Fruit fly (Drosophila melanogaster): ENCODE data around the gene Cpr78E.
A peak's percentile ranks its signal among the peaks of the same experiment; 100 is the strongest.

Gene Cpr78E

DNA sequence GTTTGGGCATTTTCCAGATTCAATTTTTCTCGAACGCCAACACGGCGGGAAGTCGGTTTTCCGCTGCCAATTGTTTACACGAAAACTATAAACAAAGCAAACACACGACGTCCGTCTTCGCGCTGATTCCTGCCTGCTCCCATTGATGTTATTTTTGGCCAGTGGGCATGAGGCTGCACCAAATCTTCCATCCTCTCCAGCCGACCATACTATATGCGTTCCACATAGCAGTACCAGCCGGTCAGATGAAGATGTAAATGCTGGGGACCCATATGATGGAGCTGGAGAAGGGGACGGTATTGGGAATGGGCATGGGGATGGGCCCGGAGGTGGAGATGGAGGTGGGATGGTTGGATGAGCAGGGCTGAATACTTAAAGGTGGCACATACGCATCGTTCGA, 750 bp upstream of the Cpr78E start:
- TF ChIP-seq EcR (GFP tag; optimal IDR thresholded peaks at IDR 0.05) (no peak), pan (optimal IDR thresholded peaks at IDR 0.05) (no peak), psq (optimal IDR thresholded peaks at IDR 0.05) (no peak), Dll (optimal IDR thresholded peaks at IDR 0.05) (no peak), CG8478 (optimal IDR thresholded peaks at IDR 0.05) (no peak), usp (GFP tag; optimal IDR thresholded peaks at IDR 0.05) (no peak)

DNA sequence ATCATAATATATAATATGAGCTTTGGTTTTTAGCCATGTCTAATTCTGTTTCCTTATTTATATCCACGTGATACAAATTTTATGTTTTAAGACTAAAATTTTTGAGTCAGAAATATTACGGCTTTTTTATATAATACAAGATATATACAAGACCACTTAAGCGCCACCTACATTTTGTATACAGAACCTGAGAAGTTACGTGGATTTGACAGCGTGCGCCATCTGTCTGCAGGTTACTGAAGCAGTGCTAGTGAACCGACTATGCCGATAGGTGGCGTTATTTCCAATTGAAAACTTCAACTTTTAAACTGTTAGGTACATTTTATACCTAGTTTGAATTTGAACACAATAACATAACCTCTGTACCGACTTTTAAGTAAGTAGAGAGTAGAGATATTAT, 14.0 kb downstream of the Cpr78E start:
- TF ChIP-seq EcR (GFP tag; optimal IDR thresholded peaks at IDR 0.05) (no peak), Dll (optimal IDR thresholded peaks at IDR 0.05) (no peak), usp (GFP tag; optimal IDR thresholded peaks at IDR 0.05) (no peak), CG8478 (optimal IDR thresholded peaks at IDR 0.05) (no peak), pan (optimal IDR thresholded peaks at IDR 0.05) (no peak), psq (optimal IDR thresholded peaks at IDR 0.05) (no peak)

DNA sequence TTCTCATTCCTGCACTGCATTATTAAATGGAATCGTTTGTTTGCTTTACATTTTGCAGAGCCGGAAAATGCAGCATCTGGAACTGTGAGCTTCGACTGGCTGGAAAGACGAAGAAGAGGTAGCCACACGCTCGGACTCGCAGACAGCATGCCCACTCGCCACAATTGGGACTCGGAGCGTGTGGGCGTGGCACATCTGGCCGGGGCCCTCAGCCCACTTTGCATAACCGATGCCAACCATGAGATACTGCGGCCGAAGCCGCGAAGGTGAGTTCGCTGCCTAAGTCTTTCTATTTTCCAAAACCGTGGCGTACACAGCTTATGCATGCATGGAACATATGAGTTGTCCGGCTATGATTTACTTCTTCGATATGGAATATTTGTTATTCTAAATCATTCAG, 14.7 kb downstream of the Cpr78E start:
- no peak for TF ChIP-seq Dll (optimal IDR thresholded peaks at IDR 0.05)
- TF ChIP-seq CG8478 (optimal IDR thresholded peaks at IDR 0.05): no peak
- no peak for TF ChIP-seq EcR (GFP tag; optimal IDR thresholded peaks at IDR 0.05)
- TF ChIP-seq usp (GFP tag; optimal IDR thresholded peaks at IDR 0.05): no peak
- no peak for TF ChIP-seq psq (optimal IDR thresholded peaks at IDR 0.05)
- TF ChIP-seq pan (optimal IDR thresholded peaks at IDR 0.05): no peak

DNA sequence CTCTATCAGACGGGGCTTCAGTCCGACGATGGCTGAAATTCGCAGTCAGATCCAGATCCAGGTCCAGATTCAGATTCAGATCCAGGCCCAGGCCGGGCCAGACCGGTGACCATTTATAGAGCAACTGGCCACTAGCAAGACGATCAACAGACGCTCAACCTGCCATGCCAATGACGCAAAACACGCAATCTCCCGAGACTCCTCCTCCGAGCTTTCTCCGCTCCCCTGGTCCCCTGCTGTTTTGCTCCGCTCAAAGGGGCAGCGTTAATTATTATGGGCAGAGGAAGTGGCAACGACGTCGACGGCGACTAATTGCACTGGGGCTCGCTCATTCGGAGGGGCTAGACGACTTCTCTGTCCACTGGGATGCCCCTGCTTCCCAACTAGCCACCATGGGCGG, 15.4 kb downstream of the Cpr78E start:
- no peak for TF ChIP-seq pan (optimal IDR thresholded peaks at IDR 0.05)
- TF ChIP-seq CG8478 (optimal IDR thresholded peaks at IDR 0.05): no peak
- no peak for TF ChIP-seq psq (optimal IDR thresholded peaks at IDR 0.05)
- no peak for TF ChIP-seq usp (GFP tag; optimal IDR thresholded peaks at IDR 0.05)
- no peak for TF ChIP-seq EcR (GFP tag; optimal IDR thresholded peaks at IDR 0.05)
- no peak for TF ChIP-seq Dll (optimal IDR thresholded peaks at IDR 0.05)

DNA sequence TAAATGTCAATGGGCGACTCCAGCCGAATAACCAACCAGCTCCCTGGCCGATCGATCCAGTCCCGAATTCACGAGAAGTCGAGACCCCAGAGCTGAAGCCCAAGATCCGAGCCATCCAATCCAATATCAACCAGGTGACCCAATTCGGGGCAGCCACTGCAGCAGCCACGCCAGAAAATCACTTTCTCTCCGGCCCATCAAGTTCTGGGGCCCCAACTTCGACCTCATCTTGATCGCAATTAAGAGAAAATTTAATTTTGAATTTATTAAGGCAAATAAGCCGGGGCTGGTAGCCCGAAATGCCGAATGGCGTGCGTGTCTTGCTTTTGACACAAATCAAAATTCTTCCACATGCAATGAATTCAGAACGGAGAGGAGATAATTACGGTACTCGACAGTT, 18.9 kb downstream of the Cpr78E start:
- TF ChIP-seq CG8478 (optimal IDR thresholded peaks at IDR 0.05) (no peak), Dll (optimal IDR thresholded peaks at IDR 0.05) (no peak), usp (GFP tag; optimal IDR thresholded peaks at IDR 0.05) (no peak), psq (optimal IDR thresholded peaks at IDR 0.05) (no peak), EcR (GFP tag; optimal IDR thresholded peaks at IDR 0.05) (no peak), pan (optimal IDR thresholded peaks at IDR 0.05) (no peak)

DNA sequence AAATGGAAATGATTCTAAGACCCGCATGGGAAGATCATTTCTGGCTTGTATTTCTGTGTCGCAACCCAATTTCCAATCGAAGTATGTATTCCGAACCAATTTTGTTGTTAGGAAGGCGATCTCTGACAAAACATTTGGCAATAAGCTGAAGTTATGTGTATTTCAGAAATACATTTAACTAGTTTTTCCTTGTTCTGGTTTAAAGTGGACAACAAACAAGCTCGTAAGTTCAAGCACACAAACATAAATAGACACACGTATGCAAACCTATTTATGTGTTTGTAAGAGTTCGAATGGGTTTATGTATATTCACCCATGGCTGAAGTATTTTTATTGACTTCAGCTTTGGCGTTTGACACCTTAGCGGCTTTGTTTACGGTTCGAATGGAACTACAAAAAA, 20.9 kb downstream of the Cpr78E start:
- TF ChIP-seq pan (optimal IDR thresholded peaks at IDR 0.05) (no peak), EcR (GFP tag; optimal IDR thresholded peaks at IDR 0.05) (no peak), usp (GFP tag; optimal IDR thresholded peaks at IDR 0.05) (no peak), Dll (optimal IDR thresholded peaks at IDR 0.05) (no peak), CG8478 (optimal IDR thresholded peaks at IDR 0.05) (no peak), psq (optimal IDR thresholded peaks at IDR 0.05) (no peak)

DNA sequence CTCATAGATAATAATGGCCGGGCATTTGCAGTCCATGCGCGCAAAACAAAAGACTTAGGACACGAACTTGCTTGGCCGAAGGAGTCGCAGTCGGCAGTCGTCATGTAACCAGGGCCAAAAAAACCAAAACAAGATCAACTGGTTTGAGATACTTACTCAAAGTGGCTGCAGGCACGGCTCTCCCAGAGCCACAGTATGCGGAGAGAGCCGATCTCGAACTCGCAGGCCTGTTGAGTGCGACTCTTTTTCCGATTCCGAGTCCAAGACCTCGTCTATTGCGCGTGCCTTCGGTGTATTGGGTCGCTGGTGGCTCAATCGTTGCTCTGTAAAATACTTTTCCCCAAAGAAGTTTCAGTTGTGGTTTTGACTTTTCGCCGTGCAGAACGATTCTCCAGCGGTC, 22.2 kb downstream of the Cpr78E start, which contains the start of gene CG43980:
TSS of gene CG43980 (plus strand) at position 352 of the 400 bp plus-strand sequence.
- TF ChIP-seq CG8478 (optimal IDR thresholded peaks at IDR 0.05) (no peak), Dll (optimal IDR thresholded peaks at IDR 0.05) (no peak), psq (optimal IDR thresholded peaks at IDR 0.05) (no peak), EcR (GFP tag; optimal IDR thresholded peaks at IDR 0.05) (no peak), usp (GFP tag; optimal IDR thresholded peaks at IDR 0.05) (no peak), pan (optimal IDR thresholded peaks at IDR 0.05) (no peak)

DNA sequence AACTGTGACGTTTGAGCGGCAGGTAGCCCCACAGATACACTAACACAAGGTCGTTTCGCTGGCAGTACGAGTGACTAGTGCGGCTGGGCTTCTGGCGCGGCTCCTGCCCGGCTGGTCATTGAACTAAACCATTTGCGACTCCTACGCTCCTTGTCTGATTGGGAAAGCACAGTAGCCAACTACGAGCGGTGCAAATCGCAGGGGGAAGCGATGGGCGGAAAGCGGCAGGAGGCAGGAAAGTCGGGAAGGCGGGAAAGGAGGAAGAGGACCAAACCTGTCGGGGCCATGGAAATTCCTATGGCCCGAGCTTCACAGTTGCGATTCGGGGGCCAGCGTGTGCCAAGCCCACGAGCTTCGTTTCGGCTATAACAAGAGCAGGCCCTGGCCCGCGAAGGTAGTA, 22.6 kb downstream of the Cpr78E start:
- TF ChIP-seq usp (GFP tag; optimal IDR thresholded peaks at IDR 0.05): no peak
- peak in 1 of 2 experiments; percentile 79 for TF ChIP-seq EcR (GFP tag; optimal IDR thresholded peaks at IDR 0.05)

DNA sequence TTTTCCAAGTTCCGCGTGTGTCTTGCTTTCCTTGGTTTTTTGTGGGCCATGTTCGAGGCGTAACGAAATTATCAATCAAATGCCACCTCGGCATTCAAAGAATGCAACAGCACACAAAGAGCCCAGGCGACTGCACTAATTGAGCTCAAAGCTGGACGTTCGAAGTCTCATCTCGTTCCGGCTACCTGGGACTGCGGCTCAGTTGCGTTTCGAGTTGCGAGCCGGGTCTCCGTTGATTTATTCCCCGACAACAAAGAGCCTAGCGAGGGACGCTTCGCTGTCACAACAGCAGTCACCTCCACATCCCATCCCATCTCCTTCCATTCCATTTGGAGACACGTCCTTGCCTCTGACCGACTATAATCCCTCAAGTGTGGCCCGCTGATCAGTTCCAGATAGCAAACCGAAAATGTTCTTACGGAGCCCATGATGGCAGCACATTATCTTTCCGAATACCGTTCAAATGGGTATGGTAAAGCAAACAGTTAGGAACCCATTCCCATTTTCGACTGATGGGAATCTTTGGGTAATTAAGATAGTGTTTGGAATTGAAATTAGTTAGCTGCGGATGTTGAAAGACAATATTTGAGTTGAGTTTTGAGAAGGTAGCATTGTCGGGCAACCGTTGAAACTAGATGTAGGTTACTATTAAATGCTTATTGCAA, 23.7 kb downstream of the Cpr78E start:
- TF ChIP-seq Dll (optimal IDR thresholded peaks at IDR 0.05): no peak
- TF ChIP-seq psq (optimal IDR thresholded peaks at IDR 0.05): no peak
- no peak for TF ChIP-seq CG8478 (optimal IDR thresholded peaks at IDR 0.05)
- TF ChIP-seq EcR (GFP tag; optimal IDR thresholded peaks at IDR 0.05): no peak
- TF ChIP-seq pan (optimal IDR thresholded peaks at IDR 0.05): no peak
- TF ChIP-seq usp (GFP tag; optimal IDR thresholded peaks at IDR 0.05): no peak

DNA sequence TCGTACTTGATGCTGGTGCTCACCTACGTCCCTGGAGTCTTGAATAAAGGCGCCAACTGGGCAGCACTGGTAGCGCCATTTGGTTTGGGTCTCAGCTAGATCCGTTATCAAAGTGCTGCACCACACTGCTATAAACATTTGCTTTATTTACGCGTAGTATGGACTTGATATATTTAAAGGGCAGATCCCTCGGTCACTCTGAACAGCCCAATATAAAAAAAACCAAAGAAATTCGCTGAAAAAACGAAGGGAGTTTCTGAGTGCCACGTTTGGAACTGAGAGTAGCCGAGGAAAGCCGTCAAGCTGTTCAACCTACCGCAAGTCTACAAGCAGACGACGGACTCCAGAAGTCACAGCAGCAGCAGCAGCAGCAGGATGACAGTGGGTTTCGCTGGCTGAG, 26.0 kb downstream of the Cpr78E start, which contains the start of gene Atox1:
TSS of gene Atox1 (plus strand) at position 181 of the 400 bp plus-strand sequence.
- TF ChIP-seq usp (GFP tag; optimal IDR thresholded peaks at IDR 0.05) (no peak), Dll (optimal IDR thresholded peaks at IDR 0.05) (no peak), CG8478 (optimal IDR thresholded peaks at IDR 0.05) (no peak), EcR (GFP tag; optimal IDR thresholded peaks at IDR 0.05) (no peak), psq (optimal IDR thresholded peaks at IDR 0.05) (no peak), pan (optimal IDR thresholded peaks at IDR 0.05) (no peak)

DNA sequence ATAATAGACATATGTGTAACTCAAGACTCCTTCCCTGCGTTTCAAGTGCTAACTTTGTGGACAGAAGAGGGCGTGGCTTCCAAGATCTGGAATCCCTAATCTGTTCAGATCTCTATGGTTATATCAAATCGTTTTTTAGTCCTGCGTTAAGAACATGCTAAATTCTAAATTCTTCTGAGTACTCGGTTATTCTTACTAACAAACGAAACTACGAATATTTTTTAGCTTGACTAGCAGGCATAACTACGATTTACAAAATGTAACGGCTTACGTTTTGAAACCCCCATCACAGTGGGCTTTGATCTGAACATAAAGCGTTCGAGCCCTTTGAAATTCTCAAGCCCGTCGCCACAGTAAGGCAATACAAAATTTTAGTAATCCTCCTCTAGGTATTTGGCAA, 27.7 kb downstream of the Cpr78E start, which contains the start of gene CG32445:
TSS of gene CG32445 (plus strand) at position 301 of the 400 bp plus-strand sequence.
- TF ChIP-seq pan (optimal IDR thresholded peaks at IDR 0.05) (no peak), usp (GFP tag; optimal IDR thresholded peaks at IDR 0.05) (no peak), CG8478 (optimal IDR thresholded peaks at IDR 0.05) (no peak), EcR (GFP tag; optimal IDR thresholded peaks at IDR 0.05) (no peak), Dll (optimal IDR thresholded peaks at IDR 0.05) (no peak), psq (optimal IDR thresholded peaks at IDR 0.05) (no peak)

DNA sequence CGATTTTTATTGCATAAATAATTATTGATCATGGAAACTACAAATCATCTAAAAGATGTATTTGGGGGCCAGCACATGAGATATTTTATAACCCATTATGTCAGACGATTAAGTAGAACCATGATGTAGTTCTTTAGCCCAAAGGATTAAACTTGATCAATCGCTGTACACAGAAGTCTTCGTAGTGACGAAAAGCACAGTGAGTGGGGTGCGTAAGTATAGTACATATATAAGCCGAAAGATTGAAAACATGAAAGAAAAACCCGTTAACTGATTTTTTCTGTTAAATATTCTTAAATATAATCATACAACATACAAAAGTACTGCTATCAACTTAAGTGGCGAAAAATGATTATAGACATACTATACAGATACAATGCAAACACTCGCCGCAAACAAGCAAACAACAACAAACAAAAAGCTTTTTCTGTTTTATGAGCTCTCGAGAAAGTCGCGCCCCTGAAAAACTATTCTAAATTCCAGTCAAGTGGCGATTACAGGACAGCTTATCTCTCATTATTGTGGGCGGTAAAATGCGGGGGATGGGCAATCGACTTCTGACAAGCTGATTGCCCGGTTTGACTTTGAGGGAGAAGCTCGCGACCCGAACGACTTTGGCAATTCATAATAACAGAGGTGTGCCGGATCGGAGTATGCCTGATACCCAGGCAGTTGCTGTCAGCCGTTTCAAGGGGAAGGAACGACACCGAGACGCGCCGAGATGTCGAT, 30.4 kb downstream of the Cpr78E start, which contains the start of gene CG32444:
TSS of gene CG32444 (plus strand) at position 683 of the 729 bp plus-strand sequence.
- TF ChIP-seq pan (optimal IDR thresholded peaks at IDR 0.05) (no peak), psq (optimal IDR thresholded peaks at IDR 0.05) (no peak), EcR (GFP tag; optimal IDR thresholded peaks at IDR 0.05) (no peak), Dll (optimal IDR thresholded peaks at IDR 0.05) (no peak), CG8478 (optimal IDR thresholded peaks at IDR 0.05) (no peak), usp (GFP tag; optimal IDR thresholded peaks at IDR 0.05) (no peak)
